Worm (Caenorhabditis elegans): ENCODE results near the gene txt-18.

The txt-18 gene

DNA sequence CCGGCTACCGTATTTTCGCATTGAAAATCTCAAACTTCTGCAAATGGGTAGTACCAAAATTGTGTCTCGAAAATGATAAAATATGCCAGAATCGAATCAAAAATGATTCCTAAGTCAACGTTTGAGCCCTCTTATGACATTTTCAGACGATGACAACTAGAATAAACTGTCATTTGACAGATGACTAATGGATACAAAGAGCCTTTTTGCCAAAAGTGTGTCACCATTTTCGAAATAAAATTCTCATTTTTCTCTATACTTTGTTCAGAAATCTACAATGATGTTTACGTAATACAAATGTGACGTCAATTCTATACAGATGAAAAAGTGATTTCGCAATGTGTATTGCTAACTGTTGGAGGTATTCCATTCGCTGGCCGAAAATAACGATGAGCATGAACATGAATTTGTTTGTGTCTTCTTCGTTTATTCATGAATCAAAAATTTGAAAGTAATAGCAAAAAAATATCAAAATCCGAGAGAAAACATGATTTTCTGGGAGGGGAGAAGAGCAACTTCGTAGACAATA is 2.7 kb downstream of the txt-18 start (continued):
- TF ChIP-seq egl-44 (GFP tag; IDR thresholded peaks at IDR 0.05) (no peak), bed-1 (GFP tag; IDR thresholded peaks at IDR 0.05) (0 out of 2 replicates have a peak, but pooled peaks have one; percentile 40), K11D2.4 (GFP tag; IDR thresholded peaks at IDR 0.05) (peak; percentile 93), F57C9.4 (tag; optimal IDR thresholded peaks at IDR 0.05) (peak; percentile 86), ZK185.1 (tag; optimal IDR thresholded peaks at IDR 0.05; ENCODE audit: poor library complexity, severe bottlenecking) (peak; percentile 86), ccch-3 (GFP tag; optimal IDR thresholded peaks at IDR 0.05) (no peak), cebp-1 (GFP tag; IDR thresholded peaks at IDR 0.05) (peak; percentile 98), cebp-1 (tag; optimal IDR thresholded peaks at IDR 0.05) (peak; percentile 98), hmg-20 (GFP tag; IDR thresholded peaks at IDR 0.05) (no peak), dox-1 (GFP tag; IDR thresholded peaks at IDR 0.05) (peak; percentile 68), lin-40 (tag; optimal IDR thresholded peaks at IDR 0.05) (peak; percentile 83), ztf-28 (GFP tag; IDR thresholded peaks at IDR 0.05) (no peak), dpl-1 (GFP tag; optimal IDR thresholded peaks at IDR 0.05) (no peak), xnd-1 (tag; optimal IDR thresholded peaks at IDR 0.05) (no peak), D2030.7 (GFP tag; IDR thresholded peaks at IDR 0.05) (0 out of 2 replicates have a peak, but pooled peaks have one; percentile 10), aptf-3 (GFP tag; IDR thresholded peaks at IDR 0.05) (no peak), ama-1 (optimal IDR thresholded peaks at IDR 0.05) (peak; percentile 96), ama-1 (GFP tag; optimal IDR thresholded peaks at IDR 0.05) (peak in 1 of 2 experiments; percentile 49), aptf-2 (GFP tag; conservative IDR thresholded peaks at IDR 0.05) (no peak), F10E7.11 (tag; optimal IDR thresholded peaks at IDR 0.05) (peak; percentile 84), ekl-4 (GFP tag; IDR thresholded peaks at IDR 0.05) (peak; percentile 73; the same call in 1 of the 2 replicates), Y67H2A.10 (GFP tag; conservative IDR thresholded peaks at IDR 0.05) (no peak), hmg-1.2 (GFP tag; IDR thresholded peaks at IDR 0.05) (peak; percentile 42), Y95B8A.8 (GFP tag; IDR thresholded peaks at IDR 0.05) (peak; percentile 60; the same call in 1 of the 2 replicates), madf-10 (tag; optimal IDR thresholded peaks at IDR 0.05) (peak; percentile 68), lir-1 (GFP tag; conservative IDR thresholded peaks at IDR 0.05) (0 out of 2 replicates have a peak, but pooled peaks have one; percentile 31), lsy-27 (tag; optimal IDR thresholded peaks at IDR 0.05; ENCODE audit: borderline replicate concordance, insufficient read depth) (no peak), mcd-1 (GFP tag; IDR thresholded peaks at IDR 0.05) (peak; percentile 57; the same call in 1 of the 2 replicates), F52B5.7 (tag; optimal IDR thresholded peaks at IDR 0.05) (peak; percentile 85), efl-1 (GFP tag; optimal IDR thresholded peaks at IDR 0.05) (no peak), rpc-1 (optimal IDR thresholded peaks at IDR 0.05) (no peak), rpc-1 (tag; optimal IDR thresholded peaks at IDR 0.05) (no peak), tlf-1 (GFP tag; optimal IDR thresholded peaks at IDR 0.05) (peak; percentile 82), mes-4 (tag; optimal IDR thresholded peaks at IDR 0.05) (no peak), Y53F4B.3 (GFP tag; IDR thresholded peaks at IDR 0.05) (no peak), ztf-22 (GFP tag; optimal IDR thresholded peaks at IDR 0.05) (peak; percentile 35), B0261.1 (tag; optimal IDR thresholded peaks at IDR 0.05) (peak; percentile 18), athp-1 (tag; optimal IDR thresholded peaks at IDR 0.05) (peak; percentile 63), lin-26 (GFP tag; IDR thresholded peaks at IDR 0.05) (peak; percentile 62; the same call in 1 of the 2 replicates), ztf-6 (GFP tag; IDR thresholded peaks at IDR 0.05) (no peak), egrh-3 (GFP tag; IDR thresholded peaks at IDR 0.05) (no peak), mxl-1 (tag; optimal IDR thresholded peaks at IDR 0.05) (no peak), F33H1.4 (GFP tag; IDR thresholded peaks at IDR 0.05) (no peak), snpc-1.1 (tag; optimal IDR thresholded peaks at IDR 0.05; ENCODE audit: insufficient read depth) (no peak), rec-8 (tag; optimal IDR thresholded peaks at IDR 0.05) (peak in 1 of 2 experiments; percentile 10), cebp-2 (GFP tag; IDR thresholded peaks at IDR 0.05) (0 out of 2 replicates have a peak, but pooled peaks have one; percentile 65), nhr-27 (tag; optimal IDR thresholded peaks at IDR 0.05) (no peak), ztf-18 (tag; optimal IDR thresholded peaks at IDR 0.05) (peak; percentile 40), attf-6 (GFP tag; IDR thresholded peaks at IDR 0.05) (0 out of 2 replicates have a peak, but pooled peaks have one; percentile 53)
